Worm (Caenorhabditis elegans) whole organism, L4/young adult: Measurements from ENCODE around the gene kin-15.

Experiments
- W03F9.2 ChIP-seq: fragments of 150-350 bp; optimal IDR thresholded peaks from 2 replicates; lab custom pipeline; 2014; ENCODE audit warnings: missing biosample characterization, missing genetic modification characterization
- him-1 ChIP-seq: sonication (generic microtip); optimal IDR thresholded peaks from 2 replicates; lab custom pipeline; 2016; ENCODE audit warnings: missing genotype, missing genetic modification reagents, missing genetic modification characterization, missing compliant biosample characterization

DNA sequence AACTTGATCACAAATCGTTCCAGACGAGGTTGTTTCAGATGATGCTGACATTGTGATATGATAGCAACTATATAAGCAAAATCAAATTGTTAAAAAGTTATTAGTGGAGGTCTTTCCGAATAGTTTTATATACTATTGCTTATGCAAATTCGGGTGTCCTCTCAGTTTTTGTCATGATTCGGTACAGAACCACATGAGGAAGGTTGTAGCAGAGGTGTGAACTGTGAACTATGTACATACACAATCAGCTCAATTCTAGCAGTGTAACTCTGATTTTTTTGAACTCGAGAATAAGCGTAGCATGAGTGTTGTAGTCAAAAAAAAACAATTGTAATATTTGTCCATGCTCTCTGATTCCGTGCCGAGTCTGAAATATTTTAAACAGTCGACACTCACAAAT is 30.4 kb downstream of the kin-15 start, which contains the start of gene Y51B9A.6:
- TF ChIP-seq W03F9.2 (tag; lab: Kevin White, UChicago) (no peak), him-1 (no peak)
